Fruit fly (Drosophila melanogaster) whole organism, embryonic: Measurements from ENCODE around the gene usp.
A peak's percentile ranks its signal among the peaks of the same experiment; 100 is the strongest.

Experiments
- Asciz ChIP-seq: fragments of 200-800 bp; sonication (Bioruptor generic); optimal IDR thresholded peaks from 2 replicates; lab custom pipeline; 2017; ENCODE audit warnings: missing biosample characterization, mild to moderate bottlenecking, missing genetic modification characterization, missing genetic modification reagents
- Atf3 ChIP-seq: fragments of 200-800 bp; sonication (Bioruptor generic); optimal IDR thresholded peaks from 3 replicates; lab custom pipeline; 2016; ENCODE audit warnings: missing biosample characterization, missing genetic modification characterization
- C15 ChIP-seq: fragments of 200-800 bp; sonication (Bioruptor generic); IDR thresholded peaks from 3 replicates; pipeline ENCODE4 v1.3.6; 2022; ENCODE audit warnings: missing biosample characterization, missing genetic modification characterization
- CG11560 ChIP-seq: fragments of 200-800 bp; sonication (Bioruptor generic); IDR thresholded peaks from 3 replicates; pipeline ENCODE4 v1.3.6; 2022; ENCODE audit warnings: missing biosample characterization, missing genetic modification characterization
- CG1233 ChIP-seq: fragments of 200-800 bp; sonication (Bioruptor generic); optimal IDR thresholded peaks from 4 replicates; lab custom pipeline; 2018; ENCODE audit warnings: missing biosample characterization, mild to moderate bottlenecking, missing genetic modification characterization
- CG13894 ChIP-seq: fragments of 200-800 bp; sonication (Bioruptor generic); optimal IDR thresholded peaks from 3 replicates; lab custom pipeline; 2018; ENCODE audit warnings: missing biosample characterization, mild to moderate bottlenecking, missing genetic modification characterization, moderate library complexity
- CG15011 ChIP-seq: fragments of 200-800 bp; sonication (Bioruptor generic); optimal IDR thresholded peaks from 3 replicates; lab custom pipeline; 2018; ENCODE audit warnings: missing biosample characterization, mild to moderate bottlenecking, missing genetic modification characterization
- CG15514 ChIP-seq: fragments of 200-800 bp; sonication (Bioruptor generic); optimal IDR thresholded peaks from 3 replicates; lab custom pipeline; 2017; ENCODE audit warnings: missing biosample characterization, missing genetic modification characterization, mild to moderate bottlenecking, moderate library complexity, missing genetic modification reagents
- CG1603 ChIP-seq: fragments of 200-800 bp; sonication (Bioruptor generic); optimal IDR thresholded peaks from 2 replicates; lab custom pipeline; 2019; ENCODE audit warnings: missing biosample characterization, mild to moderate bottlenecking, missing genetic modification characterization, moderate library complexity
- CG17328 ChIP-seq: fragments of 200-800 bp; sonication (Bioruptor generic); IDR thresholded peaks from 2 replicates; pipeline ENCODE4 v1.3.6; 2022; ENCODE audit warnings: missing biosample characterization, missing genetic modification characterization
- CG17829 ChIP-seq: fragments of 200-800 bp; optimal IDR thresholded peaks from 2 replicates; lab custom pipeline; 2019; ENCODE audit warnings: missing biosample characterization, mild to moderate bottlenecking, missing genetic modification characterization, moderate library complexity
- CG1792 ChIP-seq: fragments of 200-800 bp; sonication (Bioruptor generic); optimal IDR thresholded peaks from 2 replicates; lab custom pipeline; 2016; ENCODE audit warnings: missing biosample characterization, missing genetic modification characterization
- CG2199 ChIP-seq: fragments of 200-800 bp; sonication (Bioruptor generic); IDR thresholded peaks from 3 replicates; pipeline ENCODE4 v1.3.6; 2022; ENCODE audit warnings: missing biosample characterization, missing genetic modification characterization
- CG2875 ChIP-seq: fragments of 200-800 bp; sonication (Bioruptor generic); optimal IDR thresholded peaks from 2 replicates; lab custom pipeline; 2017; ENCODE audit warnings: missing biosample characterization, mild to moderate bottlenecking, missing genetic modification characterization, missing genetic modification reagents
- CG30431 ChIP-seq: fragments of 200-800 bp; sonication (Bioruptor generic); optimal IDR thresholded peaks from 2 replicates; lab custom pipeline; 2017; ENCODE audit warnings: missing biosample characterization, missing genetic modification characterization
- CG3847 ChIP-seq: fragments of 200-800 bp; sonication (Bioruptor generic); IDR thresholded peaks from 2 replicates; pipeline ENCODE4 v1.3.6; 2022; ENCODE audit warnings: missing biosample characterization, missing genetic modification characterization
- CG9215 ChIP-seq: fragments of 200-800 bp; sonication (Bioruptor generic); IDR thresholded peaks from 2 replicates; pipeline ENCODE4 v1.3.6; 2022; ENCODE audit warnings: missing biosample characterization, missing genetic modification characterization
- CG9437 ChIP-seq: fragments of 200-800 bp; sonication (Bioruptor generic); optimal IDR thresholded peaks from 2 replicates; lab custom pipeline; 2018; ENCODE audit warnings: missing biosample characterization, mild to moderate bottlenecking, missing genetic modification characterization
- CG9727 ChIP-seq: fragments of 200-800 bp; sonication (Bioruptor generic); optimal IDR thresholded peaks from 3 replicates; lab custom pipeline; 2017; ENCODE audit warnings: missing biosample characterization, mild to moderate bottlenecking, missing genetic modification characterization
- D19A ChIP-seq: fragments of 200-800 bp; optimal IDR thresholded peaks from 3 replicates; lab custom pipeline; 2019; ENCODE audit warnings: missing biosample characterization, mild to moderate bottlenecking, missing genetic modification characterization, moderate library complexity
- Doc2 ChIP-seq: fragments of 200-800 bp; sonication (Bioruptor generic); IDR thresholded peaks from 2 replicates; pipeline ENCODE4 v1.3.6; 2022; ENCODE audit warnings: missing biosample characterization, missing genetic modification characterization
- ERR ChIP-seq: fragments of 200-800 bp; sonication (Bioruptor generic); optimal IDR thresholded peaks from 2 replicates; lab custom pipeline; 2016; ENCODE audit warnings: missing biosample characterization, missing genetic modification characterization
- GATAe ChIP-seq: fragments of 200-800 bp; sonication (Bioruptor generic); conservative IDR thresholded peaks from 2 replicates; pipeline ENCODE4 v1.3.6; 2022; ENCODE audit warnings: missing biosample characterization, missing genetic modification characterization
- HHEX ChIP-seq: fragments of 200-800 bp; sonication (Bioruptor generic); optimal IDR thresholded peaks from 3 replicates; lab custom pipeline; 2017; ENCODE audit warnings: missing biosample characterization, mild to moderate bottlenecking, missing genetic modification characterization, missing genetic modification reagents
- HLHmδ ChIP-seq: fragments of 200-800 bp; sonication (Bioruptor generic); optimal IDR thresholded peaks from 2 replicates; lab custom pipeline; 2018; ENCODE audit warnings: missing biosample characterization, mild to moderate bottlenecking, missing genetic modification characterization, moderate library complexity
- Kr ChIP-seq: fragments of 200-800 bp; sonication (Bioruptor generic); optimal IDR thresholded peaks from 2 replicates; lab custom pipeline; 2017; ENCODE audit warnings: missing biosample characterization, mild to moderate bottlenecking, missing genetic modification characterization
- MBD-R2 ChIP-seq: fragments of 200-800 bp; sonication (Bioruptor generic); IDR thresholded peaks from 2 replicates; pipeline ENCODE4 v1.3.6; 2022; ENCODE audit warnings: missing biosample characterization, missing genetic modification characterization
- Max ChIP-seq: fragments of 200-800 bp; sonication (Bioruptor generic); optimal IDR thresholded peaks from 2 replicates; lab custom pipeline; 2016; ENCODE audit warnings: missing biosample characterization, mild to moderate bottlenecking, missing genetic modification characterization
- Med ChIP-seq: fragments of 200-800 bp; sonication (Bioruptor generic); peaks from one replicate; lab custom pipeline; 2016; ENCODE audit warnings: missing biosample characterization, missing genetic modification characterization, mild to moderate bottlenecking, inconsistent platforms, moderate library complexity
- Myb ChIP-seq: fragments of 200-800 bp; sonication (Bioruptor generic); optimal IDR thresholded peaks from 2 replicates; lab custom pipeline; 2016; ENCODE audit warnings: missing biosample characterization, missing genetic modification characterization
- NC2β ChIP-seq: fragments of 200-800 bp; sonication (Bioruptor generic); optimal IDR thresholded peaks from 2 replicates; lab custom pipeline; 2016; ENCODE audit warnings: missing biosample characterization, missing genetic modification characterization
- Pdp1 ChIP-seq, 2 experiments: fragments of 200-800 bp; sonication (Bioruptor generic); optimal IDR thresholded peaks; 3 replicates each; lab custom pipeline; 2016; ENCODE audit warnings: missing biosample characterization in 2 of 2, missing genetic modification characterization in 2 of 2, mild to moderate bottlenecking in 1 of 2, moderate library complexity in 1 of 2
- Ptx1 ChIP-seq: fragments of 200-800 bp; sonication (Bioruptor generic); IDR thresholded peaks from 2 replicates; pipeline ENCODE4 v1.3.6; 2022; ENCODE audit warnings: missing biosample characterization, missing genetic modification characterization
- Xrp1 ChIP-seq: fragments of 200-800 bp; sonication (Bioruptor generic); IDR thresholded peaks from 2 replicates; pipeline ENCODE4 v1.3.6; 2022; ENCODE audit warnings: missing biosample characterization, missing genetic modification characterization
- abd-A ChIP-seq: fragments of 200-800 bp; sonication (Bioruptor generic); optimal IDR thresholded peaks from 3 replicates; lab custom pipeline; 2019; ENCODE audit warnings: missing biosample characterization, mild to moderate bottlenecking, missing genetic modification characterization, moderate library complexity
- ac ChIP-seq: fragments of 200-800 bp; sonication (Bioruptor generic); optimal IDR thresholded peaks from 3 replicates; lab custom pipeline; 2017; ENCODE audit warnings: missing biosample characterization, mild to moderate bottlenecking, missing genetic modification characterization
- ara ChIP-seq: fragments of 200-800 bp; sonication (Bioruptor generic); IDR thresholded peaks from 2 replicates; pipeline ENCODE4 v1.3.6; 2022; ENCODE audit warnings: missing biosample characterization, missing genetic modification characterization
- bcd ChIP-seq: fragments of 200-800 bp; sonication (Bioruptor generic); optimal IDR thresholded peaks from 2 replicates; lab custom pipeline; 2017; ENCODE audit warnings: missing biosample characterization, mild to moderate bottlenecking, missing genetic modification characterization
- bowl ChIP-seq: fragments of 200-800 bp; sonication (Bioruptor generic); IDR thresholded peaks from 2 replicates; pipeline ENCODE4 v1.3.6; 2022; ENCODE audit warnings: missing biosample characterization, missing genetic modification characterization
- cad ChIP-seq: fragments of >200 bp; optimal IDR thresholded peaks from 2 replicates; lab custom pipeline; 2017; ENCODE audit warnings: missing biosample characterization, missing genetic modification characterization
- crc ChIP-seq: fragments of 200-800 bp; sonication (Bioruptor generic); optimal IDR thresholded peaks from 2 replicates; lab custom pipeline; 2016; ENCODE audit warnings: missing biosample characterization, missing genetic modification characterization
- dmrt11E ChIP-seq: fragments of 200-800 bp; sonication (Bioruptor generic); optimal IDR thresholded peaks from 3 replicates; lab custom pipeline; 2018; ENCODE audit warnings: missing biosample characterization, mild to moderate bottlenecking, missing genetic modification characterization, moderate library complexity
- dmrt99B ChIP-seq: fragments of 200-800 bp; sonication (Bioruptor generic); optimal IDR thresholded peaks from 2 replicates; lab custom pipeline; 2018; ENCODE audit warnings: missing biosample characterization, mild to moderate bottlenecking, missing genetic modification characterization, moderate library complexity
- dysf ChIP-seq: fragments of 200-800 bp; sonication (Bioruptor generic); IDR thresholded peaks from 3 replicates; pipeline ENCODE4 v1.3.6; 2022; ENCODE audit warnings: missing biosample characterization, missing genetic modification characterization
- gce ChIP-seq: fragments of 200-800 bp; sonication (Bioruptor generic); IDR thresholded peaks from 3 replicates; pipeline ENCODE4 v1.3.6; 2022; ENCODE audit warnings: missing biosample characterization, missing genetic modification characterization
- knrl ChIP-seq: fragments of 200-800 bp; sonication (Bioruptor generic); IDR thresholded peaks from 3 replicates; pipeline ENCODE4 v1.3.6; 2022; ENCODE audit warnings: missing biosample characterization, missing genetic modification characterization; ENCODE audit not compliant: partially characterized antibody
- psq ChIP-seq: fragments of 200-800 bp; sonication (Bioruptor generic); optimal IDR thresholded peaks from 2 replicates; lab custom pipeline; 2017; ENCODE audit warnings: missing biosample characterization, missing genetic modification characterization
- sc ChIP-seq, 3 experiments: fragments of >200 bp in 2 of 3; fragments of 200-800 bp in 1 of 3; sonication (Bioruptor generic) in 1 of 3; optimal IDR thresholded peaks; 2 replicates in 2 of 3; 3 replicates in 1 of 3; lab custom pipeline; 2017; ENCODE audit warnings: mild to moderate bottlenecking in 1 of 3, missing biosample characterization in 1 of 3, missing genetic modification characterization in 1 of 3, missing genetic modification reagents in 1 of 3
- schlank ChIP-seq: fragments of 200-800 bp; sonication (Bioruptor generic); optimal IDR thresholded peaks from 2 replicates; lab custom pipeline; 2018; ENCODE audit warnings: missing biosample characterization, mild to moderate bottlenecking, missing genetic modification characterization
- slbo ChIP-seq: fragments of 200-800 bp; sonication (Bioruptor generic); IDR thresholded peaks from 2 replicates; pipeline ENCODE4 v1.3.6; 2022; ENCODE audit warnings: missing biosample characterization, missing genetic modification characterization
- slp2 ChIP-seq: fragments of 200-800 bp; sonication (Bioruptor generic); optimal IDR thresholded peaks from 2 replicates; lab custom pipeline; 2016; ENCODE audit warnings: missing biosample characterization, missing genetic modification characterization

usp gene

dm6 chrX:2061119-2061518, 19.0 kb upstream of the usp start (continued):
- TF ChIP-seq gce (GFP tag; lab: Robert Waterston, UW) (no peak), CG1792 (GFP tag; lab: Kevin White, UChicago) (no peak), CG17829 (tag; lab: Kevin White, UChicago) (peak; percentile 34), bcd (GFP tag; lab: Kevin White, UChicago) (peak; percentile 36), HHEX (peak; percentile 31), HLHmδ (GFP tag; lab: Kevin White, UChicago) (peak; percentile 40), knrl (GFP tag; lab: Robert Waterston, UW) (no peak), CG3847 (GFP tag; lab: Robert Waterston, UW) (no peak), CG11560 (no peak), psq (no peak), NC2β (GFP tag; lab: Kevin White, UChicago) (no peak), crc (no peak), Myb (GFP tag; lab: Kevin White, UChicago) (no peak), sc (optimal IDR thresholded peaks at IDR 0.05; lab: Kevin White, UChicago) (no peak), sc (GFP tag; optimal IDR thresholded peaks at IDR 0.05; lab: Kevin White, UChicago) (no peak), CG9437 (GFP tag; lab: Kevin White, UChicago) (peak; percentile 41), MBD-R2 (GFP tag; lab: Robert Waterston, UW) (peak; percentile 62), schlank (tag; lab: Kevin White, UChicago) (no peak), Max (GFP tag; lab: Kevin White, UChicago) (no peak), D19A (tag; lab: Kevin White, UChicago) (peak; percentile 17), ac (GFP tag; lab: Kevin White, UChicago) (peak; percentile 5), dmrt99B (tag; lab: Kevin White, UChicago) (peak; percentile 62), slp2 (GFP tag; lab: Kevin White, UChicago) (no peak), Asciz (GFP tag; lab: Kevin White, UChicago) (peak; percentile 54), CG9215 (GFP tag; lab: Robert Waterston, UW) (no peak), bowl (GFP tag; lab: Robert Waterston, UW) (no peak), CG9727 (GFP tag; lab: Kevin White, UChicago) (peak; percentile 48), abd-A (no peak), dysf (GFP tag; lab: Robert Waterston, UW) (no peak), Kr (GFP tag; lab: Kevin White, UChicago) (no peak), CG17328 (0 out of 2 replicates have a peak, but pooled peaks have one; percentile 15), GATAe (GFP tag; lab: Robert Waterston, UW) (no peak), ara (no peak), ERR (GFP tag; lab: Kevin White, UChicago) (no peak), Doc2 (no peak), Pdp1 (GFP tag; optimal IDR thresholded peaks at IDR 0.05; lab: Kevin White, UChicago) (peak; percentile 0 to 18), C15 (GFP tag; lab: Robert Waterston, UW) (no peak), slbo (GFP tag; lab: Robert Waterston, UW) (peak; percentile 35; the same call in 1 of the 2 replicates), CG1233 (peak; percentile 66), Med (GFP tag; lab: Kevin White, UChicago) (peak; percentile 78), Ptx1 (GFP tag; lab: Robert Waterston, UW) (no peak; the same call in 1 of the 2 replicates), Xrp1 (GFP tag; lab: Robert Waterston, UW) (no peak), CG15011 (GFP tag; lab: Kevin White, UChicago) (peak; percentile 35), CG1603 (tag; lab: Kevin White, UChicago) (no peak), cad (GFP tag; lab: Kevin White, UChicago) (no peak), CG30431 (no peak), CG15514 (peak; percentile 3), CG2199 (GFP tag; lab: Robert Waterston, UW) (no peak), dmrt11E (tag; lab: Kevin White, UChicago) (peak; percentile 10), CG2875 (GFP tag; lab: Kevin White, UChicago) (no peak), CG13894 (tag; lab: Kevin White, UChicago) (no peak), Atf3 (GFP tag; lab: Kevin White, UChicago) (no peak)
